Worm (Caenorhabditis elegans) whole organism, mixed stage, embryonic: Measurements from ENCODE around the gene F49E12.7.

Experiments used
- M03D4.4 ChIP-seq: sonication (generic microtip); optimal IDR thresholded peaks from 2 replicates; lab custom pipeline; 2017; ENCODE audit warnings: mild to moderate bottlenecking, missing genetic modification characterization, missing compliant biosample characterization
- bed-3 ChIP-seq: fragments of 200-800 bp; sonication (Bioruptor generic); optimal IDR thresholded peaks from 3 replicates; lab custom pipeline; 2018; ENCODE audit warnings: mild to moderate bottlenecking, missing genetic modification characterization, moderate library complexity, missing compliant biosample characterization
- blmp-1 ChIP-seq: fragments of 150-350 bp; optimal IDR thresholded peaks from 2 replicates; lab custom pipeline; 2014; ENCODE audit warnings: missing biosample characterization, missing genetic modification characterization
- ceh-39 ChIP-seq: fragments of 150-350 bp; optimal IDR thresholded peaks from 2 replicates; lab custom pipeline; 2014; ENCODE audit warnings: missing biosample characterization, missing genetic modification characterization
- ceh-43 ChIP-seq: fragments of 200-800 bp; sonication (Bioruptor generic); optimal IDR thresholded peaks from 2 replicates; lab custom pipeline; 2018; ENCODE audit warnings: mild to moderate bottlenecking, missing genetic modification characterization, moderate library complexity, missing compliant biosample characterization
- ceh-83 ChIP-seq: fragments of 200-800 bp; sonication (Bioruptor generic); optimal IDR thresholded peaks from 2 replicates; lab custom pipeline; 2018; ENCODE audit warnings: mild to moderate bottlenecking, missing genetic modification characterization, missing compliant biosample characterization
- ces-1 ChIP-seq: fragments of 150-350 bp; optimal IDR thresholded peaks from 2 replicates; lab custom pipeline; 2014; ENCODE audit warnings: missing biosample characterization, missing genetic modification reagents, missing genetic modification characterization
- cnd-1 ChIP-seq: fragments of 200-800 bp; sonication (Bioruptor generic); optimal IDR thresholded peaks from 2 replicates; lab custom pipeline; 2018; ENCODE audit warnings: mild to moderate bottlenecking, missing genetic modification characterization, missing compliant biosample characterization
- drap-1 ChIP-seq: fragments of 200-800 bp; sonication (Bioruptor generic); optimal IDR thresholded peaks from 3 replicates; lab custom pipeline; 2018; ENCODE audit warnings: mild to moderate bottlenecking, missing genetic modification characterization, missing compliant biosample characterization
- flh-1 ChIP-seq: fragments of 200-800 bp; sonication (Bioruptor generic); optimal IDR thresholded peaks from 2 replicates; lab custom pipeline; 2018; ENCODE audit warnings: mild to moderate bottlenecking, missing genetic modification characterization, moderate library complexity, missing compliant biosample characterization
- ham-2 ChIP-seq: fragments of 200-800 bp; sonication (Bioruptor generic); optimal IDR thresholded peaks from 2 replicates; lab custom pipeline; 2018; ENCODE audit warnings: mild to moderate bottlenecking, missing genetic modification characterization, missing compliant biosample characterization
- hlh-1 ChIP-seq: fragments of 150-350 bp; optimal IDR thresholded peaks from 2 replicates; lab custom pipeline; 2014; ENCODE audit warnings: missing biosample characterization, missing genetic modification reagents, missing genetic modification characterization
- lin-13 ChIP-seq: fragments of 150-350 bp; optimal IDR thresholded peaks from 2 replicates; lab custom pipeline; 2014; ENCODE audit warnings: missing biosample characterization, missing genetic modification characterization
- lin-32 ChIP-seq: fragments of 200-800 bp; sonication (Bioruptor generic); optimal IDR thresholded peaks from 2 replicates; lab custom pipeline; 2018; ENCODE audit warnings: mild to moderate bottlenecking, missing genetic modification characterization, missing compliant biosample characterization
- lsy-2 ChIP-seq: fragments of 150-350 bp; optimal IDR thresholded peaks from 2 replicates; lab custom pipeline; 2014; ENCODE audit warnings: missing biosample characterization, missing genetic modification characterization
- mab-5 ChIP-seq: fragments of 150-350 bp; optimal IDR thresholded peaks from 2 replicates; lab custom pipeline; 2014; ENCODE audit warnings: missing biosample characterization, missing genetic modification characterization
- mep-1 ChIP-seq: fragments of 150-350 bp; optimal IDR thresholded peaks from 2 replicates; lab custom pipeline; 2017; ENCODE audit warnings: missing biosample characterization, missing genetic modification reagents, missing genetic modification characterization, inconsistent platforms
- mls-2 ChIP-seq: sonication (generic microtip); optimal IDR thresholded peaks from 2 replicates; lab custom pipeline; 2016; ENCODE audit warnings: mild to moderate bottlenecking, missing genetic modification characterization, moderate library complexity, missing compliant biosample characterization
- nhr-12 ChIP-seq: fragments of 150-350 bp; optimal IDR thresholded peaks from 2 replicates; lab custom pipeline; 2014; ENCODE audit warnings: missing biosample characterization, missing genetic modification characterization
- nhr-2 ChIP-seq: fragments of 150-350 bp; optimal IDR thresholded peaks from 2 replicates; lab custom pipeline; 2014; ENCODE audit warnings: missing biosample characterization, missing genetic modification characterization
- nhr-237 ChIP-seq: fragments of 150-350 bp; optimal IDR thresholded peaks from 2 replicates; lab custom pipeline; 2014; ENCODE audit warnings: missing biosample characterization, missing genetic modification characterization
- nhr-28 ChIP-seq: fragments of 150-350 bp; optimal IDR thresholded peaks from 2 replicates; lab custom pipeline; 2014; ENCODE audit warnings: missing biosample characterization, missing genetic modification characterization
- nhr-76 ChIP-seq: sonication (generic microtip); optimal IDR thresholded peaks from 2 replicates; lab custom pipeline; 2017; ENCODE audit warnings: missing biosample characterization, missing genetic modification characterization
- pha-4 ChIP-seq: fragments of 150-350 bp; optimal IDR thresholded peaks from 2 replicates; lab custom pipeline; 2018; ENCODE audit warnings: missing biosample characterization, missing genetic modification reagents, missing genetic modification characterization
- sem-2 ChIP-seq: fragments of 200-800 bp; sonication (Bioruptor generic); optimal IDR thresholded peaks from 2 replicates; lab custom pipeline; 2018; ENCODE audit warnings: mild to moderate bottlenecking, missing genetic modification characterization, missing compliant biosample characterization
- snpc-4 ChIP-seq: fragments of 150-350 bp; optimal IDR thresholded peaks from 2 replicates; lab custom pipeline; 2014; ENCODE audit warnings: missing biosample characterization, missing genetic modification characterization
- sptf-1 ChIP-seq: sonication (generic microtip); optimal IDR thresholded peaks from 2 replicates; lab custom pipeline; 2017; ENCODE audit warnings: mild to moderate bottlenecking, missing genetic modification characterization, moderate library complexity, missing compliant biosample characterization
- tbx-8 ChIP-seq: fragments of 200-800 bp; sonication (Bioruptor generic); optimal IDR thresholded peaks from 2 replicates; lab custom pipeline; 2018; ENCODE audit warnings: mild to moderate bottlenecking, missing genetic modification characterization, moderate library complexity, missing compliant biosample characterization
- unc-120 ChIP-seq: sonication (generic microtip); optimal IDR thresholded peaks from 2 replicates; lab custom pipeline; 2017; ENCODE audit warnings: missing genetic modification characterization, missing compliant biosample characterization; ENCODE audit not compliant: poor library complexity, severe bottlenecking
- unc-62 ChIP-seq: fragments of 150-350 bp; optimal IDR thresholded peaks from 2 replicates; lab custom pipeline; 2014; ENCODE audit warnings: missing biosample characterization, missing genetic modification reagents, missing genetic modification characterization
- zip-8 ChIP-seq: fragments of 150-350 bp; optimal IDR thresholded peaks from 2 replicates; lab custom pipeline; 2014; ENCODE audit warnings: missing biosample characterization, missing genetic modification characterization
- ztf-11 ChIP-seq: fragments of 150-350 bp; optimal IDR thresholded peaks from 2 replicates; lab custom pipeline; 2014; ENCODE audit warnings: missing biosample characterization, missing genetic modification characterization

Gene F49E12.7

DNA sequence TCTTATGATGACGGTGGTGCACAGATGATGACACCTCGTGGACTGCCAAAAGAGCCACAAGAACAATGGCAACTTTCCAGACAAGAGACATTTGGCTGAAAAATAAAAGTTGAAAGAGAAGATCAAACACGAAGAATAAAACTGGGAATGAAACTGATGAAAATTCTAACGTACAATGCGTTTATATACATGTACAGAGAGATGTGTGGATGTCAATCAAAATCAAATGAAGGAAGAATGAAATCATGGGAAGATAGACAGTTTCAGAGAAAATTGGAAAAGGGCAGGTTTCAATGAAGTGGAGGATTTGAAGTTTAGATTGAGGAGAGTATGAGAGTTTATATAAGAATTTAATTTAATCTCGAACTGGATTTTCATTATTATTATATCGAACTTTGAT, 3.1 kb upstream of the F49E12.7 start, which contains the start of gene dod-23:
Gene dod-23 (minus strand): TSS at position 101 of the 400 bp plus-strand sequence.
- TF ChIP-seq ceh-43 (GFP tag; lab: Kevin White, UChicago): no peak
- TF ChIP-seq cnd-1 (tag; lab: Kevin White, UChicago): no peak
- no peak for TF ChIP-seq M03D4.4 (tag; lab: Kevin White, UChicago)
- no peak for TF ChIP-seq nhr-237 (tag; lab: Kevin White, UChicago)
- TF ChIP-seq drap-1 (GFP tag; lab: Kevin White, UChicago): no peak
- no peak for TF ChIP-seq ces-1 (GFP tag; lab: Kevin White, UChicago)
- no peak for TF ChIP-seq flh-1
- no peak for TF ChIP-seq zip-8 (tag; lab: Kevin White, UChicago)
- no peak for TF ChIP-seq lin-32
- TF ChIP-seq pha-4 (tag; lab: Kevin White, UChicago): no peak
- TF ChIP-seq ztf-11 (tag; lab: Kevin White, UChicago): no peak
- no peak for TF ChIP-seq mls-2 (tag; lab: Kevin White, UChicago)
- no peak for TF ChIP-seq nhr-12 (tag; lab: Kevin White, UChicago)
- no peak for TF ChIP-seq sptf-1 (tag; lab: Kevin White, UChicago)
- no peak for TF ChIP-seq nhr-2
- no peak for TF ChIP-seq hlh-1 (tag; lab: Kevin White, UChicago)
- no peak for TF ChIP-seq lin-13 (tag; lab: Kevin White, UChicago)
- no peak for TF ChIP-seq ceh-39
- no peak for TF ChIP-seq blmp-1
- no peak for TF ChIP-seq ham-2 (GFP tag; lab: Kevin White, UChicago)

DNA sequence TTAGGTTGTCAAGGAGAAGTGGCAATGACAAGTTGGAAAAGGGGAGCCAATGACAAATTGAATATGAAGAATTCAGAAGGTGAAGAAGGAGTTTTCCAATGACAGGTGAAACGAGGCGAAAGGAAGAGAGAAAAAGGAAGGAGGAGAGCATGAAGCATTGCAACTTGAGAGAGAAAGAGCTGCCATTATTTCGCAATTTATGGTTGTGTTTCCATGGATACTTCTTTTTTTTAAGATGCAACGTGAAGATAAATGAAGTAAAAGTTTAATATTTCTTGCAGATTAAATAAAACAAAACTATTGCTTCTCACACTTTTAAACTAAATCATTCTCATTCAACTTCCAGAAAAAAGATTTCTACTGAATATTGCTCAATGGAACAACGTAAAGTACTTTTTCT, 1.7 kb downstream of the F49E12.7 start, which contains the start of gene F49E12.8:
Gene F49E12.8 (minus strand): TSS at position 101 of the 400 bp plus-strand sequence.
- TF ChIP-seq drap-1 (GFP tag; lab: Kevin White, UChicago) (no peak), M03D4.4 (tag; lab: Kevin White, UChicago) (no peak), ceh-39 (no peak), lsy-2 (tag; lab: Kevin White, UChicago) (no peak), bed-3 (GFP tag; lab: Kevin White, UChicago) (no peak), ham-2 (GFP tag; lab: Kevin White, UChicago) (no peak), snpc-4 (tag; lab: Kevin White, UChicago) (no peak)
- TF ChIP-seq, all 35 proteins: peak for 0

DNA sequence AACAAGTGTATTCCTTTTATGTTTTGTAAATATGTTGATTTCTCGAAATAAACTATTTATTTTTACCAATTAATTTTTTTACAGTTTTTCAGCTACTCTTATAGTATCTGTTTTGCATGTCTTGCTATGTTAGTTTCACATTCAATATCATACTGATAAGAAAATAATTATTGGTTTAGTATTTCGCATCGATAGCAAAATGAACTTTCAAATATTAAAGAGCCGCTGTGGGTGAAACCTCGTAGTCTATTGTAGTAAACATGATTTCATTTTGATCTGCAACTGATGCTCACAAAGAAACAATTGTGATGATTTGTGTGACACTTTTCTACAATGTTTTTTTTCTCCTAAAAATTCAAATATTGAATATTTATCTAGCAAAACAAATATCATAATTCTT, 3.7 kb downstream of the F49E12.7 start:
- no peak for TF ChIP-seq nhr-12 (tag; lab: Kevin White, UChicago)
- no peak for TF ChIP-seq flh-1
- no peak for TF ChIP-seq pha-4 (tag; lab: Kevin White, UChicago)
- no peak for TF ChIP-seq ceh-39
- TF ChIP-seq tbx-8 (GFP tag; lab: Kevin White, UChicago): no peak
- TF ChIP-seq nhr-237 (tag; lab: Kevin White, UChicago): no peak
- no peak for TF ChIP-seq lsy-2 (tag; lab: Kevin White, UChicago)

DNA sequence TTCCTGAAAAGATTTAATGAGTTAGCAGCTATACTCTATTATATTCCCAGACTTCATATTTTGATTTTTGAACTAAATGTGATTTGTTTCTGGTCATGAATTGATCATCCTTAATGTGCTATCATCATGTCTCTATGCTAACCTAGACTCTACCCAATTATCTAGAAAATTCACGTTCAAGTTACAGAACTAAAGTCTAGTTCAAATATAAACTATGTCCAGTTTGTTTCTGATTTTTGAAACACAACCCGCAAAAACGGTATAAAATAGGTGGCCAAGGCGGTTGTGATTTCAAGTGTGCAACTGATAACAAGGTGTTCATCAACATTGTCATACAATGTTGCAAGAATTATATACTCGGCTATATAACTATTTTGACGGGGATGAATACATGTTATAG, 5.2 kb downstream of the F49E12.7 start, which contains the start of gene F49E12.10:
Gene F49E12.10 (plus strand): TSS at position 301 of the 400 bp plus-strand sequence.
- TF ChIP-seq mep-1 (tag; lab: Kevin White, UChicago): no peak
- no peak for TF ChIP-seq ceh-39
- no peak for TF ChIP-seq snpc-4 (tag; lab: Kevin White, UChicago)
- no peak for TF ChIP-seq nhr-2
- no peak for TF ChIP-seq lin-32
- no peak for TF ChIP-seq sem-2
- no peak for TF ChIP-seq ceh-43 (GFP tag; lab: Kevin White, UChicago)
- TF ChIP-seq ceh-83 (GFP tag; lab: Kevin White, UChicago): no peak
- TF ChIP-seq drap-1 (GFP tag; lab: Kevin White, UChicago): no peak
- TF ChIP-seq unc-62: no peak
- TF ChIP-seq mab-5 (tag; lab: Kevin White, UChicago): no peak
- no peak for TF ChIP-seq hlh-1 (tag; lab: Kevin White, UChicago)
- no peak for TF ChIP-seq sptf-1 (tag; lab: Kevin White, UChicago)
- no peak for TF ChIP-seq ham-2 (GFP tag; lab: Kevin White, UChicago)
- TF ChIP-seq ces-1 (GFP tag; lab: Kevin White, UChicago): no peak
- no peak for TF ChIP-seq nhr-28 (tag; lab: Kevin White, UChicago)

DNA sequence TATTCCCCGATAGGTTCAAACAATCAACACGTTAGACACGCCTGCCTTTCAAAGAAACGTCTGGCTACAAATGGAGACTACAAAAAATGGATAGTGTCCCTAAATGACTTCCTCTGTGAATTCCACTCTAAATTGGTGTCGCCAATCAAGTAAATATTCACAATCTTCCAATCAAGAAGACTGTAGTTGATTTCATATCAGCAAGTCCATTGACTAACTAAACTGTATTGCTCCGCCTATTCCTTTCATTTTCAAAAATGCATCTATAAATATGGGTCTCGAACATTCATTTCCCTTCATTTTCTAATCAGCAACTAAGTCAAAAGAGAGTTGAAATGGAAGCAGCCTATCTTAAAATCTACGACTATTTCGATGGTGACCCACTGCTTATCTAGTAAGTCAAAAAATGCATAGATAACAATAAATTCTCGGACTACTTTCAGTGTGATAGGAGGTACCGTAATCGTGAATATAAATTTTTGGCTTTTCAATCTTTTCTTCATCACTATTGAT, 7.9 kb downstream of the F49E12.7 start, which contains the start of gene drd-1:
Gene drd-1 (plus strand): TSS at position 51 of the 513 bp plus-strand sequence.
- no peak for TF ChIP-seq flh-1
- TF ChIP-seq nhr-2: no peak
- no peak for TF ChIP-seq sem-2
- no peak for TF ChIP-seq unc-120 (tag; lab: Kevin White, UChicago)
- no peak for TF ChIP-seq ztf-11 (tag; lab: Kevin White, UChicago)
- TF ChIP-seq nhr-76 (tag; lab: Kevin White, UChicago): no peak
- TF ChIP-seq blmp-1: no peak
- TF ChIP-seq ceh-39: no peak
- no peak for TF ChIP-seq cnd-1 (tag; lab: Kevin White, UChicago)
- TF ChIP-seq M03D4.4 (tag; lab: Kevin White, UChicago): no peak
- no peak for TF ChIP-seq lin-13 (tag; lab: Kevin White, UChicago)
- TF ChIP-seq pha-4 (tag; lab: Kevin White, UChicago): no peak
- TF ChIP-seq nhr-237 (tag; lab: Kevin White, UChicago): no peak
- no peak for TF ChIP-seq mls-2 (tag; lab: Kevin White, UChicago)
- TF ChIP-seq bed-3 (GFP tag; lab: Kevin White, UChicago): no peak
- TF ChIP-seq snpc-4 (tag; lab: Kevin White, UChicago): no peak
- TF ChIP-seq ces-1 (GFP tag; lab: Kevin White, UChicago): no peak
